Fruit fly (Drosophila melanogaster): Measurements from ENCODE around the gene Rpp30.
A peak's percentile ranks its signal among the peaks of the same experiment; 100 is the strongest.

Gene Rpp30

DNA sequence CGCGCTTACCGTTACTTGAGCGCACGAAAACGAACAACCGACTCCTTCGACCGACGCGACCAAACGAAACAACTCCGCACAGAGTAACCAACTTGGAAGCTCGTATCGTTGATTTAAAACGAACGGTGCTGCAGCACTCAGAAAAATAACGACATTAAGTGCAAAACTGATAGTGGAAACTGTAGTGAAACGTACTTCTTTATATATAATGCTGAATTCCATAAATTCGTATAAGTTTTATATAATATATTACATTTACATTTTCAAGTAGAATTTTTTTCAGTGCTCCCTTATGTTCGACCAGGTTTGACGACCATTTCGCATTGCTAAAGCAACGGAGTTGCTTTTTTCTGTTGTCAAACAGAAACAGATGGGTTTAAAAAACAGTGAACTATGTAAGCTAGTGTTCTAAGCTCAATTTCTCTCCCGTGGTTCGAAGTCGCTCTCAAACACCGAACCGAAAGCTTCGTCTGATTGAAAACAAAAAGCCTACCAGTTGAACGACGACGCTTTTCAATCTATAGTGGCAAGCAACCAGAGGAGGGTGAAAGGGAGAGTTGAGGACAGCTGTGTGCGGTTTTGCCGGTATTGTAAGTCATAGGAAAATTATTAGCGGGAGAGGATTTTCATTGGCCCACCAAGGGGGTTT, 15.4 kb upstream of the Rpp30 start, which contains the start of gene CG17075:
TSS of gene CG17075 (minus strand) at position 65 of the 649 bp plus-strand sequence.
- TF ChIP-seq CG1621 (tag; optimal IDR thresholded peaks at IDR 0.05) = peak; percentile 74
- peak; percentile 82 for TF ChIP-seq CG11762 (GFP tag; optimal IDR thresholded peaks at IDR 0.05; ENCODE audit: insufficient read depth)
- TF ChIP-seq Eip75B (GFP tag; optimal IDR thresholded peaks at IDR 0.05) = peak; percentile 90
- TF ChIP-seq CG8319 (GFP tag; optimal IDR thresholded peaks at IDR 0.05) = peak; percentile 75
- TF ChIP-seq Eip93F (GFP tag; optimal IDR thresholded peaks at IDR 0.05) = no peak
- TF ChIP-seq net (GFP tag; optimal IDR thresholded peaks at IDR 0.05) = peak; percentile 93
- no peak for TF ChIP-seq Ets21C (GFP tag; optimal IDR thresholded peaks at IDR 0.05)
- peak; percentile 78 for TF ChIP-seq dsx (GFP tag; optimal IDR thresholded peaks at IDR 0.05; ENCODE audit: poor library complexity, severe bottlenecking)
- peak; percentile 89 for TF ChIP-seq Lpt (GFP tag; optimal IDR thresholded peaks at IDR 0.05)
- TF ChIP-seq CG8632 (GFP tag; optimal IDR thresholded peaks at IDR 0.05) = peak; percentile 78
- TF ChIP-seq CG11902 (GFP tag; optimal IDR thresholded peaks at IDR 0.05) = peak; percentile 61
- peak; percentile 97 for TF ChIP-seq eg (GFP tag; IDR thresholded peaks at IDR 0.05)
- TF ChIP-seq Hr38 (GFP tag; optimal IDR thresholded peaks at IDR 0.05) = no peak
- no peak for TF ChIP-seq svp (GFP tag)
- TF ChIP-seq fd85E (GFP tag; optimal IDR thresholded peaks at IDR 0.05) = peak; percentile 32
- TF ChIP-seq Sox102F (GFP tag; optimal IDR thresholded peaks at IDR 0.05) = no peak
- no peak for TF ChIP-seq CG4318 (GFP tag; optimal IDR thresholded peaks at IDR 0.05)
- TF ChIP-seq pdm3 (GFP tag; optimal IDR thresholded peaks at IDR 0.05) = no peak
- peak; percentile 89 for TF ChIP-seq CG16779 (tag; optimal IDR thresholded peaks at IDR 0.05)
- peak; percentile 96 for TF ChIP-seq CG6163 (GFP tag; IDR thresholded peaks at IDR 0.05)
- peak; percentile 73 to 82 for TF ChIP-seq ss (GFP tag; optimal IDR thresholded peaks at IDR 0.05)
- TF ChIP-seq Blimp-1 (GFP tag; optimal IDR thresholded peaks at IDR 0.05) = peak; percentile 46
- peak; percentile 83 for TF ChIP-seq CG11294 (GFP tag; IDR thresholded peaks at IDR 0.05)
- TF ChIP-seq Ets96B (tag; optimal IDR thresholded peaks at IDR 0.05) = peak; percentile 87
- peak; percentile 97 for TF ChIP-seq CG8119 (GFP tag; IDR thresholded peaks at IDR 0.05)
- TF ChIP-seq CG9139 (GFP tag; optimal IDR thresholded peaks at IDR 0.05) = peak; percentile 34
- peak; percentile 95 for TF ChIP-seq Hr4 (GFP tag; optimal IDR thresholded peaks at IDR 0.05)
- peak; percentile 61 for TF ChIP-seq Hr39 (GFP tag; optimal IDR thresholded peaks at IDR 0.05)
- peak; percentile 71 for TF ChIP-seq CG6808 (GFP tag; optimal IDR thresholded peaks at IDR 0.05)
- TF ChIP-seq CG31627 (GFP tag; optimal IDR thresholded peaks at IDR 0.05) = peak; percentile 69
- peak; percentile 92 for TF ChIP-seq Gug (GFP tag; IDR thresholded peaks at IDR 0.05)
- peak; percentile 96 for TF ChIP-seq CG32006 (GFP tag; optimal IDR thresholded peaks at IDR 0.05)
- TF ChIP-seq OdsH (GFP tag; optimal IDR thresholded peaks at IDR 0.05) = peak; percentile 92
- peak; percentile 82 for TF ChIP-seq CG6792 (GFP tag; optimal IDR thresholded peaks at IDR 0.05)
- TF ChIP-seq CG6854 (GFP tag; optimal IDR thresholded peaks at IDR 0.05) = no peak
- peak; percentile 81 for TF ChIP-seq CG7368 (GFP tag; optimal IDR thresholded peaks at IDR 0.05)
- TF ChIP-seq Sox15 (GFP tag; optimal IDR thresholded peaks at IDR 0.05) = peak; percentile 65
- peak; percentile 67 for TF ChIP-seq fkh (GFP tag; optimal IDR thresholded peaks at IDR 0.05)
- peak; percentile 98 for TF ChIP-seq CG15336 (GFP tag; IDR thresholded peaks at IDR 0.05)
- peak; percentile 87 for TF ChIP-seq CG10631 (GFP tag; optimal IDR thresholded peaks at IDR 0.05)
- TF ChIP-seq fd59A (GFP tag; optimal IDR thresholded peaks at IDR 0.05) = peak; percentile 72
- TF ChIP-seq dac (GFP tag; optimal IDR thresholded peaks at IDR 0.05) = peak; percentile 90
- no peak for TF ChIP-seq Met (GFP tag; optimal IDR thresholded peaks at IDR 0.05)
- TF ChIP-seq CG3919 (GFP tag; optimal IDR thresholded peaks at IDR 0.05) = peak; percentile 90
- peak; percentile 88 for TF ChIP-seq esn (GFP tag; optimal IDR thresholded peaks at IDR 0.05)
- no peak for TF ChIP-seq Smox (GFP tag; optimal IDR thresholded peaks at IDR 0.05)
- peak; percentile 77 for TF ChIP-seq cyc (GFP tag; optimal IDR thresholded peaks at IDR 0.05)
- peak; percentile 86 for TF ChIP-seq acj6 (GFP tag; optimal IDR thresholded peaks at IDR 0.05)
- peak; percentile 77 for TF ChIP-seq Sox14 (GFP tag; optimal IDR thresholded peaks at IDR 0.05)
- no peak for TF ChIP-seq spab (GFP tag; optimal IDR thresholded peaks at IDR 0.05)
- peak; percentile 80 for TF ChIP-seq CG10669 (GFP tag; optimal IDR thresholded peaks at IDR 0.05)
